Worm (Caenorhabditis elegans): Measurements from ENCODE around the gene sre-41.

DNA sequence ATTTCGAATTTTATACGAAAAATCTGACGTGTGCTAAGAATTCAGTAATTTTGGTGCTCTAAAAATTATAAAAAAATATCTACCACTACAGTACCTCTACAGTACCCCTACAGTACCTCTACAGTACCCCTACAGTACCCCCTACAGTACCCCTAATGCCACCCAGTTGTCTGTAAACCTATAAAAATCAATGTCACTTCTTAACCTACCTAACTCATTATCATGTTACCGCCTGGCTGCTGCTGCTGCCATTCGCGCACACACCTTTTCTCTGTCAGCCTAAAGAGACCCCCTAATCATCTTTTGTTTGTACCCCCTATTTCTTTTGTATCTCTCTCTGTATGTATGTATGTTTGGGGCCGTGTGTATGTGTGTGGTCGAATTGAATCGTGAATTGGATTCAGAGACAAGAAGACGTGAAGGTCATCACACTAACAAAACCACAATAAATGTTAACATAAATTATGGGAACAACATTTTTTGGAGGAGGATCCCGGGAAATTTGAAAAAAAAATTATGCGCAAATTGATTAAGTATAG lies 37.3 kb upstream of the sre-41 start:
- TF ChIP-seq unc-86 (tag; optimal IDR thresholded peaks at IDR 0.05) (no peak), pqm-1 (tag; optimal IDR thresholded peaks at IDR 0.05) (no peak)

All from whole organism, L1 larva.